Comparison of ENCODE assay signal across 3 worm cellular contexts in genomic region chrX:7175389-7175788, ce11.
TF ChIP-seq lines count a peak whose summit lies in the region.

No protein-coding gene starts in this region.

TF ChIP-seq in whole organism, L1 larva, 84 proteins besides CTCF, POLR2A, EP300 and RAD21:
- TF ChIP-seq zag-1 (tag; optimal IDR thresholded peaks at IDR 0.05; lab: Kevin White, UChicago) (no peak), lin-14 (GFP tag; optimal IDR thresholded peaks at IDR 0.05; lab: Kevin White, UChicago) (peak; percentile 25), ceh-63 (GFP tag; optimal IDR thresholded peaks at IDR 0.05; lab: Kevin White, UChicago) (no peak)

TF ChIP-seq in whole organism, L2 larva, 48 proteins besides CTCF, POLR2A, EP300 and RAD21:
- TF ChIP-seq zag-1 (tag; optimal IDR thresholded peaks at IDR 0.05; lab: Kevin White, UChicago) (peak; percentile 15), elt-3 (tag; optimal IDR thresholded peaks at IDR 0.05; lab: Kevin White, UChicago) (no peak), nhr-11 (tag; optimal IDR thresholded peaks at IDR 0.05; lab: Kevin White, UChicago) (no peak), mab-5 (tag; optimal IDR thresholded peaks at IDR 0.05; lab: Kevin White, UChicago) (peak; percentile 82)
TF ChIP-seq in whole organism, L2 larva: peak in this region for 2.

TF ChIP-seq in whole organism, L3 larva, 47 proteins besides CTCF, POLR2A, EP300 and RAD21:
- TF ChIP-seq lin-39 (tag; optimal IDR thresholded peaks at IDR 0.05; lab: Kevin White, UChicago) = peak; percentile 55
- no peak for TF ChIP-seq nhr-12 (tag; optimal IDR thresholded peaks at IDR 0.05; lab: Kevin White, UChicago)
- no peak for TF ChIP-seq ceh-16 (tag; optimal IDR thresholded peaks at IDR 0.05; lab: Kevin White, UChicago)
- TF ChIP-seq nhr-77 (tag; optimal IDR thresholded peaks at IDR 0.05; lab: Kevin White, UChicago) = no peak
- TF ChIP-seq egl-5 (tag; optimal IDR thresholded peaks at IDR 0.05; lab: Kevin White, UChicago) = no peak
- no peak for TF ChIP-seq nfya-1 (tag; optimal IDR thresholded peaks at IDR 0.05; lab: Kevin White, UChicago; ENCODE audit: insufficient read depth)

Comparison
In these comparisons a context has a peak if more than half of its experiments do, and no peak if none do; other contexts are left out.
1. Of the 22 proteins assayed by ChIP-seq in both whole organism, L1 larva and whole organism, L2 larva: peak only in whole organism, L1 larva: none; only in whole organism, L2 larva: zag-1; in both: none; in neither: 21.